Worm (Caenorhabditis elegans) whole organism, L4 larva: ENCODE results near the gene K12G11.6.

Experiments
- F49E8.2 ChIP-seq: sonication (generic microtip); optimal IDR thresholded peaks from 2 replicates; lab custom pipeline; 2016; ENCODE audit warnings: missing compliant biosample characterization, mild to moderate bottlenecking, missing genetic modification characterization, borderline replicate concordance
- ZK546.5 ChIP-seq, 2 experiments: sonication (generic microtip); optimal IDR thresholded peaks; 2 replicates each; lab custom pipeline; 2017; ENCODE audit warnings: missing biosample characterization in 2 of 2, missing genetic modification characterization in 2 of 2
- ama-1 ChIP-seq: fragments of 150-350 bp; optimal IDR thresholded peaks from 2 replicates; lab custom pipeline; 2014; ENCODE audit warnings: inconsistent platforms, mixed read lengths
- ceh-82 ChIP-seq: sonication (generic microtip); optimal IDR thresholded peaks from 2 replicates; lab custom pipeline; 2017; ENCODE audit warnings: missing biosample characterization, missing genetic modification characterization
- duxl-1 ChIP-seq: sonication (generic microtip); optimal IDR thresholded peaks from 2 replicates; lab custom pipeline; 2016; ENCODE audit warnings: mild to moderate bottlenecking, missing genetic modification characterization, moderate library complexity, missing compliant biosample characterization; ENCODE audit not compliant: poor library complexity
- fos-1 ChIP-seq: fragments of 150-350 bp; optimal IDR thresholded peaks from 2 replicates; lab custom pipeline; 2014; ENCODE audit warnings: missing biosample characterization, missing genetic modification characterization
- lim-7 ChIP-seq: fragments of 200-800 bp; sonication (Bioruptor generic); IDR thresholded peaks from 2 replicates; pipeline ENCODE4 v1.3.6; 2022; ENCODE audit warnings: missing genetic modification characterization, missing compliant biosample characterization
- lin-39 ChIP-seq: fragments of 150-350 bp; optimal IDR thresholded peaks from 2 replicates; lab custom pipeline; 2014; ENCODE audit warnings: missing biosample characterization, missing genetic modification reagents, missing genetic modification characterization
- mdl-1 ChIP-seq, 2 experiments: fragments of 150-350 bp in 1 of 2; sonication (generic microtip) in 1 of 2; optimal IDR thresholded peaks; 2 replicates each; lab custom pipeline; 2014 to 2017; ENCODE audit warnings: missing biosample characterization in 2 of 2, missing genetic modification characterization in 2 of 2
- nhr-10 ChIP-seq: fragments of 150-350 bp; optimal IDR thresholded peaks from 2 replicates; lab custom pipeline; 2014; ENCODE audit warnings: missing biosample characterization, missing genetic modification characterization
- nhr-102 ChIP-seq: sonication (generic microtip); optimal IDR thresholded peaks from 2 replicates; lab custom pipeline; 2016; ENCODE audit warnings: mild to moderate bottlenecking, missing genetic modification characterization, moderate library complexity, missing compliant biosample characterization
- nhr-237 ChIP-seq: sonication (generic microtip); optimal IDR thresholded peaks from 2 replicates; lab custom pipeline; 2017; ENCODE audit warnings: missing biosample characterization, missing genetic modification characterization
- nhr-6 ChIP-seq: fragments of 150-350 bp; optimal IDR thresholded peaks from 2 replicates; lab custom pipeline; 2014; ENCODE audit warnings: missing biosample characterization, missing genetic modification characterization
- unc-62 ChIP-seq, 3 experiments: fragments of 150-350 bp in 1 of 3; sonication (generic microtip); optimal IDR thresholded peaks in 2 of 3; peaks in 1 of 3; 1 replicate in 1 of 3; 2 replicates in 2 of 3; lab custom pipeline; 2014 to 2017; ENCODE audit warnings: missing biosample characterization in 3 of 3, missing genetic modification characterization in 3 of 3, missing genetic modification reagents in 3 of 3, missing genotype in 1 of 3

ce11 chrV:11919639-11920038 is 25.5 kb downstream of the K12G11.6 start:
- TF ChIP-seq duxl-1 (tag; lab: Kevin White, UChicago): no peak
- no peak for TF ChIP-seq ZK546.5 (tag; optimal IDR thresholded peaks at IDR 0.05; lab: Kevin White, UChicago)
- TF ChIP-seq fos-1 (tag; lab: Kevin White, UChicago): no peak
- TF ChIP-seq nhr-102 (tag; lab: Kevin White, UChicago): no peak
- no peak for TF ChIP-seq ama-1 (lab: Kevin White, UChicago)
- TF ChIP-seq lin-39 (tag; lab: Kevin White, UChicago): no peak
- no peak for TF ChIP-seq nhr-6
- no peak for TF ChIP-seq ceh-82 (tag; lab: Kevin White, UChicago)
- no peak for TF ChIP-seq lim-7 (GFP tag; lab: Robert Waterston, UW)
- TF ChIP-seq nhr-10 (tag; lab: Kevin White, UChicago): no peak
- TF ChIP-seq mdl-1 (tag; optimal IDR thresholded peaks at IDR 0.05; lab: Kevin White, UChicago): no peak
- TF ChIP-seq F49E8.2: no peak
- no peak for TF ChIP-seq unc-62 (GFP tag; optimal IDR thresholded peaks at IDR 0.05 in 1 of 2; lab: Kevin White, UChicago)
- no peak for TF ChIP-seq unc-62 (tag; optimal IDR thresholded peaks at IDR 0.05; lab: Kevin White, UChicago)
- TF ChIP-seq nhr-237 (tag; lab: Kevin White, UChicago): no peak
